Worm (Caenorhabditis elegans) whole organism, early embryonic: ENCODE measurements around the gene clec-214.

ENCODE experiments used
- B0310.2 ChIP-seq: sonication (generic microtip); optimal IDR thresholded peaks from 2 replicates; lab custom pipeline; 2016; ENCODE audit warnings: mild to moderate bottlenecking, missing genetic modification characterization, missing compliant biosample characterization
- aly-1 ChIP-seq: sonication (generic microtip); optimal IDR thresholded peaks from 2 replicates; lab custom pipeline; 2016; ENCODE audit warnings: missing genetic modification characterization, missing compliant biosample characterization
- ama-1 ChIP-seq: fragments of 150-350 bp; optimal IDR thresholded peaks from 2 replicates; lab custom pipeline; 2014
- ets-7 ChIP-seq: sonication (generic microtip); optimal IDR thresholded peaks from 2 replicates; lab custom pipeline; 2016; ENCODE audit warnings: missing genotype, missing genetic modification characterization, missing compliant biosample characterization
- flt-1 ChIP-seq: fragments of 200-800 bp; sonication (Bioruptor generic); IDR thresholded peaks from 2 replicates; pipeline ENCODE4 v1.3.6; 2022; ENCODE audit warnings: missing genetic modification characterization, missing compliant biosample characterization
- hmg-4 ChIP-seq: fragments of 200-800 bp; sonication (Bioruptor generic); optimal IDR thresholded peaks from 2 replicates; lab custom pipeline; 2018; ENCODE audit warnings: mild to moderate bottlenecking, missing genetic modification characterization, missing compliant biosample characterization
- pes-1 ChIP-seq: fragments of 200-800 bp; sonication (Bioruptor generic); IDR thresholded peaks from 2 replicates; pipeline ENCODE4 v1.3.6; 2022; ENCODE audit warnings: missing genetic modification reagents, missing genetic modification characterization, missing compliant biosample characterization
- tbx-37 ChIP-seq: fragments of 200-800 bp; sonication (Bioruptor generic); conservative IDR thresholded peaks from 2 replicates; pipeline ENCODE4 v1.3.6; 2022; ENCODE audit warnings: missing genetic modification reagents, missing genetic modification characterization, missing compliant biosample characterization
- tra-4 ChIP-seq: sonication (generic microtip); optimal IDR thresholded peaks from 2 replicates; lab custom pipeline; 2017; ENCODE audit warnings: missing genetic modification characterization, missing compliant biosample characterization

ce11 chrV:7651757-7652156, 41.6 kb downstream of the clec-214 start, which contains the start of gene srh-234:
- TF ChIP-seq ets-7 (tag; lab: Kevin White, UChicago) (no peak), flt-1 (GFP tag; lab: Robert Waterston, UW) (no peak), aly-1 (tag; lab: Kevin White, UChicago) (no peak), ama-1 (lab: Kevin White, UChicago) (no peak), pes-1 (GFP tag; lab: Robert Waterston, UW) (no peak), tbx-37 (GFP tag; lab: Robert Waterston, UW) (no peak), tra-4 (tag; lab: Kevin White, UChicago) (no peak), B0310.2 (tag; lab: Kevin White, UChicago) (no peak), hmg-4 (GFP tag; lab: Kevin White, UChicago) (no peak)
